Worm (Caenorhabditis elegans) whole organism, L4 larva: ENCODE measurements around the gene skat-1.
"Not testable (repeated sequence)": the region's sequence is repeated elsewhere in the genome, so short reads cannot be mapped to it uniquely, and the experiment has no call there.

ENCODE experiments used
- D1046.2 ChIP-seq: fragments of 200-800 bp; sonication (Bioruptor generic); IDR thresholded peaks from 2 replicates; pipeline ENCODE4 v1.3.6; 2022; ENCODE audit warnings: missing genetic modification characterization, missing compliant biosample characterization
- F26F4.8 ChIP-seq: fragments of 200-800 bp; sonication (Bioruptor generic); conservative IDR thresholded peaks from 2 replicates; pipeline ENCODE4 v1.3.6; 2022; ENCODE audit warnings: missing genetic modification characterization, missing compliant biosample characterization
- F37D6.2 ChIP-seq: sonication (generic microtip); optimal IDR thresholded peaks from 2 replicates; lab custom pipeline; 2016; ENCODE audit warnings: mild to moderate bottlenecking, missing genetic modification characterization, missing compliant biosample characterization
- F44E2.7 ChIP-seq: fragments of 200-800 bp; sonication (Bioruptor generic); IDR thresholded peaks from 2 replicates; pipeline ENCODE4 v2.1.2; 2022; ENCODE audit warnings: missing genetic modification characterization, missing compliant biosample characterization
- T26A8.4 ChIP-seq: fragments of 200-800 bp; sonication (Bioruptor generic); IDR thresholded peaks from 2 replicates; pipeline ENCODE4 v1.3.6; 2022; ENCODE audit warnings: missing genetic modification characterization, missing compliant biosample characterization
- Y5F2A.4 ChIP-seq: fragments of 200-800 bp; sonication (Bioruptor generic); optimal IDR thresholded peaks from 2 replicates; lab custom pipeline; 2018; ENCODE audit warnings: mild to moderate bottlenecking, missing genetic modification characterization, missing compliant biosample characterization
- ZK337.2 ChIP-seq: fragments of 200-800 bp; sonication (Bioruptor generic); IDR thresholded peaks from 2 replicates; pipeline ENCODE4 v1.3.6; 2022; ENCODE audit warnings: missing genetic modification reagents, missing genetic modification characterization, missing compliant biosample characterization
- aha-1 ChIP-seq: fragments of 150-350 bp; peaks from one replicate; lab custom pipeline; 2014; ENCODE audit warnings: missing biosample characterization, missing genetic modification characterization
- arid-1 ChIP-seq: fragments of 200-800 bp; sonication (Bioruptor generic); conservative IDR thresholded peaks from 2 replicates; pipeline ENCODE4 v1.3.6; 2022; ENCODE audit warnings: missing genetic modification reagents, missing genetic modification characterization, missing compliant biosample characterization
- ceh-44 ChIP-seq: fragments of 200-800 bp; sonication (Bioruptor generic); IDR thresholded peaks from 2 replicates; pipeline ENCODE4 v1.3.6; 2022; ENCODE audit warnings: missing genetic modification reagents, missing genetic modification characterization, missing compliant biosample characterization
- ceh-62 ChIP-seq: sonication (generic microtip); optimal IDR thresholded peaks from 2 replicates; lab custom pipeline; 2017; ENCODE audit warnings: missing biosample characterization, missing genetic modification characterization
- ces-1 ChIP-seq: fragments of 150-350 bp; sonication (generic microtip); optimal IDR thresholded peaks from 4 replicates; lab custom pipeline; 2014; ENCODE audit warnings: missing biosample characterization, missing genetic modification reagents, missing genetic modification characterization
- ctbp-1 ChIP-seq: fragments of 200-800 bp; sonication (Bioruptor generic); IDR thresholded peaks from 2 replicates; pipeline ENCODE4 v1.3.6; 2022; ENCODE audit warnings: missing genetic modification reagents, missing genetic modification characterization, missing compliant biosample characterization
- daf-12 ChIP-seq: fragments of 150-350 bp; optimal IDR thresholded peaks from 2 replicates; lab custom pipeline; 2014; ENCODE audit warnings: missing biosample characterization, missing genetic modification reagents, missing genetic modification characterization
- daf-16 ChIP-seq, 3 experiments: sonication (generic microtip); optimal IDR thresholded peaks; 2 replicates each; lab custom pipeline; 2016 to 2017; ENCODE audit warnings: missing genetic modification characterization in 3 of 3, missing genetic modification reagents in 3 of 3, mild to moderate bottlenecking in 2 of 3, missing compliant biosample characterization in 2 of 3, missing biosample characterization in 1 of 3, moderate library complexity in 1 of 3
- daf-8 ChIP-seq: fragments of 200-800 bp; sonication (Bioruptor generic); IDR thresholded peaks from 2 replicates; pipeline ENCODE4 v1.3.6; 2022; ENCODE audit warnings: missing genetic modification characterization, missing compliant biosample characterization
- dmd-8 ChIP-seq: fragments of 200-800 bp; sonication (Bioruptor generic); IDR thresholded peaks from 2 replicates; pipeline ENCODE4 v1.3.6; 2022; ENCODE audit warnings: missing genetic modification characterization, missing compliant biosample characterization
- dve-1 ChIP-seq: sonication (generic microtip); optimal IDR thresholded peaks from 2 replicates; lab custom pipeline; 2017; ENCODE audit warnings: antibody characterized with exemption, mild to moderate bottlenecking, missing genetic modification characterization, missing compliant biosample characterization; ENCODE audit not compliant: insufficient read depth
- hif-1 ChIP-seq, 2 experiments: sonication (generic microtip); optimal IDR thresholded peaks; 2 replicates each; lab custom pipeline; 2016 to 2017; ENCODE audit warnings: missing compliant biosample characterization in 2 of 2, missing genetic modification characterization in 2 of 2, missing genetic modification reagents in 2 of 2, missing genotype in 2 of 2, mild to moderate bottlenecking in 1 of 2
- lin-29 ChIP-seq: fragments of 200-800 bp; sonication (Bioruptor generic); IDR thresholded peaks from 2 replicates; pipeline ENCODE4 v1.3.6; 2022; ENCODE audit warnings: missing genetic modification reagents, missing genetic modification characterization, missing compliant biosample characterization
- lin-38 ChIP-seq: fragments of 200-800 bp; sonication (Bioruptor generic); IDR thresholded peaks from 2 replicates; pipeline ENCODE4 v1.3.6; 2022; ENCODE audit warnings: missing genetic modification reagents, missing genetic modification characterization, missing compliant biosample characterization
- madf-5 ChIP-seq, 2 experiments: fragments of 200-800 bp; sonication (Bioruptor generic); IDR thresholded peaks; 2 replicates each; pipeline ENCODE4 v1.3.6; 2022; ENCODE audit warnings: missing compliant biosample characterization in 2 of 2, missing genetic modification characterization in 2 of 2
- mdl-1 ChIP-seq, 2 experiments: fragments of 150-350 bp in 1 of 2; sonication (generic microtip) in 1 of 2; optimal IDR thresholded peaks; 2 replicates each; lab custom pipeline; 2014 to 2017; ENCODE audit warnings: missing biosample characterization in 2 of 2, missing genetic modification characterization in 2 of 2
- mdt-29 ChIP-seq: fragments of 200-800 bp; sonication (Bioruptor generic); IDR thresholded peaks from 2 replicates; pipeline ENCODE4 v1.3.6; 2022; ENCODE audit warnings: missing genetic modification reagents, missing genetic modification characterization, missing compliant biosample characterization
- mxl-2 ChIP-seq: fragments of 200-800 bp; sonication (Bioruptor generic); conservative IDR thresholded peaks from 2 replicates; pipeline ENCODE4 v1.3.6; 2022; ENCODE audit warnings: missing genetic modification reagents, missing genetic modification characterization, missing compliant biosample characterization
- mxl-3 ChIP-seq: fragments of 200-800 bp; sonication (Bioruptor generic); optimal IDR thresholded peaks from 2 replicates; lab custom pipeline; 2018; ENCODE audit warnings: mild to moderate bottlenecking, missing genetic modification characterization, missing compliant biosample characterization
- nhr-102 ChIP-seq: sonication (generic microtip); optimal IDR thresholded peaks from 2 replicates; lab custom pipeline; 2016; ENCODE audit warnings: mild to moderate bottlenecking, missing genetic modification characterization, moderate library complexity, missing compliant biosample characterization
- nhr-25 ChIP-seq: sonication (generic microtip); optimal IDR thresholded peaks from 2 replicates; lab custom pipeline; 2017; ENCODE audit warnings: missing genetic modification characterization, mild to moderate bottlenecking, missing compliant biosample characterization, antibody characterized with exemption, moderate library complexity, borderline replicate concordance; ENCODE audit not compliant: insufficient read depth
- pha-4 ChIP-seq, 2 experiments: fragments of 150-350 bp in 1 of 2; fragments of 200-800 bp in 1 of 2; sonication (Bioruptor generic) in 1 of 2; IDR thresholded peaks in 1 of 2; optimal IDR thresholded peaks in 1 of 2; 2 replicates each; pipeline versions ENCODE4 v1.3.6 to Lab custom; 2014 to 2022; ENCODE audit warnings: missing genetic modification characterization in 2 of 2, missing genetic modification reagents in 2 of 2, missing biosample characterization in 1 of 2, missing compliant biosample characterization in 1 of 2
- pqm-1 ChIP-seq: sonication (generic microtip); optimal IDR thresholded peaks from 2 replicates; lab custom pipeline; 2017; ENCODE audit warnings: missing biosample characterization, missing genetic modification characterization
- rbr-2 ChIP-seq: sonication (generic microtip); optimal IDR thresholded peaks from 2 replicates; lab custom pipeline; 2016; ENCODE audit warnings: missing genotype, missing genetic modification characterization, missing compliant biosample characterization
- saeg-2 ChIP-seq: fragments of 200-800 bp; sonication (Bioruptor generic); IDR thresholded peaks from 2 replicates; pipeline ENCODE4 v1.3.6; 2022; ENCODE audit warnings: missing genetic modification reagents, missing genetic modification characterization, missing compliant biosample characterization
- sdz-12 ChIP-seq: fragments of 200-800 bp; sonication (Bioruptor generic); optimal IDR thresholded peaks from 2 replicates; lab custom pipeline; 2018; ENCODE audit warnings: mild to moderate bottlenecking, missing genetic modification characterization, missing compliant biosample characterization
- skn-1 ChIP-seq: fragments of 150-350 bp; optimal IDR thresholded peaks from 2 replicates; lab custom pipeline; 2014; ENCODE audit warnings: missing biosample characterization, missing genetic modification characterization
- spr-1 ChIP-seq: sonication (generic microtip); optimal IDR thresholded peaks from 2 replicates; lab custom pipeline; 2016; ENCODE audit warnings: mild to moderate bottlenecking, missing genetic modification characterization, missing compliant biosample characterization
- unc-62 ChIP-seq, 3 experiments: fragments of 150-350 bp in 1 of 3; sonication (generic microtip); optimal IDR thresholded peaks in 2 of 3; peaks in 1 of 3; 1 replicate in 1 of 3; 2 replicates in 2 of 3; lab custom pipeline; 2014 to 2017; ENCODE audit warnings: missing biosample characterization in 3 of 3, missing genetic modification characterization in 3 of 3, missing genetic modification reagents in 3 of 3, missing genotype in 1 of 3
- zfp-3 ChIP-seq: fragments of 200-800 bp; sonication (Bioruptor generic); conservative IDR thresholded peaks from 2 replicates; pipeline ENCODE4 v1.3.6; 2022; ENCODE audit warnings: missing genetic modification reagents, missing genetic modification characterization, missing compliant biosample characterization
- zip-2 ChIP-seq: fragments of 150-350 bp; optimal IDR thresholded peaks from 2 replicates; lab custom pipeline; 2014; ENCODE audit warnings: missing biosample characterization, missing genetic modification characterization
- ztf-11 ChIP-seq: fragments of 150-350 bp; optimal IDR thresholded peaks from 2 replicates; lab custom pipeline; 2014; ENCODE audit warnings: missing biosample characterization, missing genetic modification characterization
- ztf-7 ChIP-seq: fragments of 150-350 bp; optimal IDR thresholded peaks from 2 replicates; lab custom pipeline; 2014; ENCODE audit warnings: missing biosample characterization, missing genetic modification characterization

The skat-1 gene

ce11 chrIII:8999508-8999907, 2.9 kb upstream of the skat-1 start, which contains the start of gene F59B2.3:
F59B2.3 (minus strand) TSS chrIII:8999766.
- TF ChIP-seq arid-1 (GFP tag; lab: Robert Waterston, UW) (0 out of 2 replicates have a peak, but pooled peaks have one; percentile 25), ztf-11 (tag; lab: Kevin White, UChicago) (no peak), pqm-1 (tag; lab: Kevin White, UChicago) (peak; percentile 35), ztf-7 (tag; lab: Kevin White, UChicago) (no peak), lin-38 (GFP tag; lab: Robert Waterston, UW) (0 out of 2 replicates have a peak, but pooled peaks have one; percentile 6), Y5F2A.4 (GFP tag; lab: Kevin White, UChicago) (peak; percentile 4), aha-1 (tag; lab: Kevin White, UChicago) (peak; percentile 68)

ce11 chrIII:8998884-8999283, 2.3 kb upstream of the skat-1 start:
- TF ChIP-seq aha-1 (tag; lab: Kevin White, UChicago) (peak; percentile 57), unc-62 (GFP tag; optimal IDR thresholded peaks at IDR 0.05 in 1 of 2; lab: Kevin White, UChicago) (peak in 1 of 2 experiments; percentile 91), unc-62 (tag; optimal IDR thresholded peaks at IDR 0.05; lab: Kevin White, UChicago) (no peak), dve-1 (tag; lab: Kevin White, UChicago) (peak; percentile 5), nhr-25 (tag; lab: Kevin White, UChicago) (no peak)

- TF ChIP-seq pqm-1 (tag; lab: Kevin White, UChicago) = peak; percentile 80
- no peak for TF ChIP-seq zfp-3 (GFP tag; lab: Robert Waterston, UW)
- no peak for TF ChIP-seq spr-1 (tag; lab: Kevin White, UChicago)
- 0 out of 4 replicates have a peak, but pooled peaks of 1 of the 2 experiments have one; percentile 0 for TF ChIP-seq madf-5 (GFP tag; IDR thresholded peaks at IDR 0.05; lab: Robert Waterston, UW)
- no peak for TF ChIP-seq ceh-62 (tag; lab: Kevin White, UChicago)
- no peak for TF ChIP-seq nhr-102
- TF ChIP-seq Y5F2A.4 (GFP tag; lab: Kevin White, UChicago) = no peak
- no peak for TF ChIP-seq mdl-1 (tag; optimal IDR thresholded peaks at IDR 0.05; lab: Kevin White, UChicago)
- TF ChIP-seq zip-2 = no peak
- no peak for TF ChIP-seq mxl-2 (GFP tag; lab: Robert Waterston, UW)
- TF ChIP-seq daf-8 (GFP tag; lab: Robert Waterston, UW) = no peak
Observed at ce11 chrIII:8997821-8998220, 1.2 kb upstream of the skat-1 start.

ce11 chrIII:8989752-8990151, 6.8 kb downstream of the skat-1 start, which contains the start of gene R08D7.7:
R08D7.7 (plus strand) TSS chrIII:8990052.
- TF ChIP-seq F44E2.7, mxl-2, saeg-2 (GFP tag; lab: Robert Waterston, UW): not testable (repeated sequence)

- TF ChIP-seq rbr-2 (tag; lab: Kevin White, UChicago) (peak; percentile 38), aha-1 (tag; lab: Kevin White, UChicago) (peak; percentile 94), pha-4 (GFP tag; IDR thresholded peaks at IDR 0.05; lab: Robert Waterston, UW) (no peak), pha-4 (tag; optimal IDR thresholded peaks at IDR 0.05; lab: Kevin White, UChicago) (no peak), ces-1 (no peak), sdz-12 (GFP tag; lab: Kevin White, UChicago) (no peak), skn-1 (tag; lab: Kevin White, UChicago) (no peak), ZK337.2 (GFP tag; lab: Robert Waterston, UW) (no peak), mdt-29 (GFP tag; lab: Robert Waterston, UW) (no peak), zfp-3 (GFP tag; lab: Robert Waterston, UW) (no peak), hif-1 (tag; optimal IDR thresholded peaks at IDR 0.05; lab: Kevin White, UChicago) (no peak), lin-29 (no peak), T26A8.4 (GFP tag; lab: Robert Waterston, UW) (no peak), dve-1 (tag; lab: Kevin White, UChicago) (peak; percentile 2), D1046.2 (GFP tag; lab: Robert Waterston, UW) (no peak), unc-62 (GFP tag; optimal IDR thresholded peaks at IDR 0.05 in 1 of 2; lab: Kevin White, UChicago) (peak in 1 of 2 experiments; percentile 70), unc-62 (tag; optimal IDR thresholded peaks at IDR 0.05; lab: Kevin White, UChicago) (no peak), F26F4.8 (GFP tag; lab: Robert Waterston, UW) (no peak), dmd-8 (GFP tag; lab: Robert Waterston, UW) (no peak), mxl-3 (no peak), F37D6.2 (no peak), ctbp-1 (GFP tag; lab: Robert Waterston, UW) (no peak), ceh-44 (GFP tag; lab: Robert Waterston, UW) (no peak), daf-16 (GFP tag; optimal IDR thresholded peaks at IDR 0.05; lab: Kevin White, UChicago) (no peak), daf-16 (tag; optimal IDR thresholded peaks at IDR 0.05; lab: Kevin White, UChicago) (peak; percentile 10), daf-12 (no peak)
Observed at ce11 chrIII:8988544-8988943, 8.0 kb downstream of the skat-1 start.
